Fruit fly (Drosophila melanogaster): ENCODE data around the gene Aven.

Gene Aven

DNA sequence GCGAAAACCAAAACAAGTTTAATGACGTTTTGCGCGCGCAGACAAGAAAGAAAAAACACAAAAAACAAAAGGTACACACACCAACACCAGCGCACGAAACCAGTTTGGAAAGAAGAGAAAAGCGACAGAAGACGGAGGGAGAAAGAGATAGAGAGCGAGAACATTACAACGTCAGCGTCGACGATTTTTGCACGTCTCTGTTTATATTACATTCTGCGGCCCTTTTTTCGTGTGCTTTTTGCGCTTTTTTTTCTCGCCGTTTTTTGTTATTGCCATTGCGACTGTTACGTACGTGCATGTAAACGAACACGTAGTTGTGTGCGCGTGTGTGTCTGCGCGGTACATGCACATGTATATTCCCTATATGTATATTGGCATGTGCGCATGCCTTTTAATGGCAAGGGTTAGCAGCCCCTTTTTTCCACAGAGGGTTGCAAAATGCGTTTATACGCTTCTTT is 49.4 kb downstream of the Aven start:
- TF ChIP-seq Atf3 (GFP tag; optimal IDR thresholded peaks at IDR 0.05) (no peak), abd-A (tag; optimal IDR thresholded peaks at IDR 0.05) (no peak), Lim3 (GFP tag; IDR thresholded peaks at IDR 0.05) (no peak), stwl (tag; optimal IDR thresholded peaks at IDR 0.05) (no peak), Spps (tag; optimal IDR thresholded peaks at IDR 0.05) (no peak), ems (GFP tag; optimal IDR thresholded peaks at IDR 0.05) (no peak), en (GFP tag; optimal IDR thresholded peaks at IDR 0.05) (no peak), Rx (GFP tag; IDR thresholded peaks at IDR 0.05) (no peak), CG8388 (GFP tag; optimal IDR thresholded peaks at IDR 0.05) (no peak), Tbp (GFP tag; optimal IDR thresholded peaks at IDR 0.05) (no peak), repo (GFP tag; optimal IDR thresholded peaks at IDR 0.05) (no peak), CG13287 (GFP tag; IDR thresholded peaks at IDR 0.05; ENCODE audit: partially characterized antibody) (no peak), z (GFP tag; IDR thresholded peaks at IDR 0.05) (no peak), CG43689 (GFP tag; IDR thresholded peaks at IDR 0.05) (no peak), cg (GFP tag; optimal IDR thresholded peaks at IDR 0.05) (peak; percentile 83), Trl (optimal IDR thresholded peaks at IDR 0.05) (peak in 1 of 2 experiments; percentile 26), Trl (GFP tag; optimal IDR thresholded peaks at IDR 0.05) (no peak), hkb (optimal IDR thresholded peaks at IDR 0.05) (no peak), hkb (GFP tag; IDR thresholded peaks at IDR 0.05) (no peak), pros (GFP tag; optimal IDR thresholded peaks at IDR 0.05) (peak; percentile 40), CG3838 (GFP tag; optimal IDR thresholded peaks at IDR 0.05) (no peak), zen2 (GFP tag; IDR thresholded peaks at IDR 0.05; ENCODE audit: partially characterized antibody) (no peak), CG17568 (GFP tag; optimal IDR thresholded peaks at IDR 0.05) (no peak), CG7928 (GFP tag; optimal IDR thresholded peaks at IDR 0.05) (no peak), Stat92E (GFP tag; optimal IDR thresholded peaks at IDR 0.05) (no peak), D19B (GFP tag; optimal IDR thresholded peaks at IDR 0.05) (no peak), kay (GFP tag; optimal IDR thresholded peaks at IDR 0.05) (no peak), pum (GFP tag; optimal IDR thresholded peaks at IDR 0.05) (no peak), Mad (GFP tag; optimal IDR thresholded peaks at IDR 0.05) (no peak), Dfd (GFP tag; optimal IDR thresholded peaks at IDR 0.05) (no peak), CG15514 (GFP tag; optimal IDR thresholded peaks at IDR 0.05) (no peak), Drgx (GFP tag; IDR thresholded peaks at IDR 0.05) (no peak), lbe (GFP tag; optimal IDR thresholded peaks at IDR 0.05) (peak; percentile 41), zen (tag; optimal IDR thresholded peaks at IDR 0.05) (no peak), trem (tag; optimal IDR thresholded peaks at IDR 0.05) (peak; percentile 30), Gug (GFP tag; IDR thresholded peaks at IDR 0.05) (no peak), corto (GFP tag; optimal IDR thresholded peaks at IDR 0.05) (peak; percentile 13), CG9215 (GFP tag; IDR thresholded peaks at IDR 0.05) (no peak), ase (GFP tag; IDR thresholded peaks at IDR 0.05) (no peak), ewg (GFP tag; optimal IDR thresholded peaks at IDR 0.05) (peak; percentile 55), jumu (GFP tag; optimal IDR thresholded peaks at IDR 0.05) (no peak), sqz (GFP tag; optimal IDR thresholded peaks at IDR 0.05) (peak; percentile 71), CTCF (GFP tag; optimal IDR thresholded peaks at IDR 0.05) (no peak), CG1832 (GFP tag; optimal IDR thresholded peaks at IDR 0.05) (peak; percentile 53), CG6175 (GFP tag; IDR thresholded peaks at IDR 0.05) (no peak), sna (GFP tag; IDR thresholded peaks at IDR 0.05; ENCODE audit: partially characterized antibody) (0 out of 2 replicates have a peak, but pooled peaks have one; percentile 20), CG1603 (tag; optimal IDR thresholded peaks at IDR 0.05) (no peak), CG17912 (GFP tag; optimal IDR thresholded peaks at IDR 0.05) (no peak), btn (GFP tag; optimal IDR thresholded peaks at IDR 0.05) (no peak), chinmo (GFP tag; IDR thresholded peaks at IDR 0.05; ENCODE audit: partially characterized antibody) (peak; percentile 85; the same call in 3 of the 4 replicates), CG15479 (GFP tag; optimal IDR thresholded peaks at IDR 0.05) (peak; percentile 80), CG6854 (GFP tag; optimal IDR thresholded peaks at IDR 0.05) (no peak)
